Fruit fly (Drosophila melanogaster): ENCODE measurements around the gene Ilp6.

Gene Ilp6

DNA sequence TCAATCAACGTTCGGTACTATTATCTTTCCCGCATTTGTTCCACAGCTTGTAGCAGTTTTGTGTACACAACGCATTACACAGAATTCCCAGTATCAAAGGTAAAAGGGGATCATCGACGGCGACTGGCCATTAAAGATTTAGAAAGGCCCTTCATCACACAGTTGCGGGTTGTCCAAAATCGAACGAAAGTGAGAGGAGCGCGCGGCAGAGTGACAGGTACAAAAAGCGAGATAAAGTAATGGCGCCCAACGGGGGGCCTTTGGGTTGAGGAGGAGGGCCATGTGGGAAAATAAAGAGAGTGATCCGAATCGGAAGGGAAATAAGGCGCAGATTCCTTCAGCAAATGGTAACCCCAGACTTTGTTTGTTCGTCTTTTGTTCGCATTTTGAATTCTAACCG, 29.3 kb upstream of the Ilp6 start:
- TF ChIP-seq fru (GFP tag; optimal IDR thresholded peaks at IDR 0.05) (peak; percentile 15), OdsH (GFP tag; optimal IDR thresholded peaks at IDR 0.05) (no peak)

DNA sequence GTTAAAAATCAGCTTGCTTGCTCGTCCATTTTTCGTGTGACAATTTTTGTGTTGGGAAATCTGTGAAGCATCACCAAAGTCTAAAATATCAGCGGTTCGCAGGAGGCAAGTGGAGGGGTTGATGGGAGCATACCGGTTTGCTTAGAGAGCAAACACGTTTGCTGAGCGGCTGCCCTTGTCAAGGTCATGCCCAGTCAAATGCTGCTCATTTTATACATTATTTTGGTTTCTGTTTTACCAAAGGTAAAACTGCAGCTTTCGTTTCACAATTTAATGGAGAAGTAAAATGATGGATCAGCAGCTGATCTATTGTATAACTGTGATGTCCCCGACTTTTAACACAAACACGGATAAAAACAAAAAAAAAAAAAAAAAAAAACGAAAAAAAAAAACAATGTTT, 28.0 kb upstream of the Ilp6 start:
- TF ChIP-seq foxo (GFP tag; optimal IDR thresholded peaks at IDR 0.05) (no peak), dl (GFP tag; optimal IDR thresholded peaks at IDR 0.05; ENCODE audit: insufficient read depth in 1 of 2, partially characterized antibody in 2 of 2) (no peak), h (GFP tag; optimal IDR thresholded peaks at IDR 0.05) (no peak), br (GFP tag; optimal IDR thresholded peaks at IDR 0.05) (no peak), Jra (GFP tag; optimal IDR thresholded peaks at IDR 0.05) (no peak), sage (GFP tag; optimal IDR thresholded peaks at IDR 0.05) (no peak), jim (GFP tag; optimal IDR thresholded peaks at IDR 0.05) (no peak), Mio (GFP tag; optimal IDR thresholded peaks at IDR 0.05) (no peak), Hr78 (GFP tag; optimal IDR thresholded peaks at IDR 0.05) (no peak), CrebA (GFP tag; optimal IDR thresholded peaks at IDR 0.05; ENCODE audit: borderline replicate concordance) (no peak), pan (optimal IDR thresholded peaks at IDR 0.05) (no peak), CG32264 (GFP tag; optimal IDR thresholded peaks at IDR 0.05) (no peak), psq (GFP tag; optimal IDR thresholded peaks at IDR 0.05) (no peak), CG9705 (GFP tag; optimal IDR thresholded peaks at IDR 0.05) (no peak), HLH106 (tag; optimal IDR thresholded peaks at IDR 0.05) (no peak)

DNA sequence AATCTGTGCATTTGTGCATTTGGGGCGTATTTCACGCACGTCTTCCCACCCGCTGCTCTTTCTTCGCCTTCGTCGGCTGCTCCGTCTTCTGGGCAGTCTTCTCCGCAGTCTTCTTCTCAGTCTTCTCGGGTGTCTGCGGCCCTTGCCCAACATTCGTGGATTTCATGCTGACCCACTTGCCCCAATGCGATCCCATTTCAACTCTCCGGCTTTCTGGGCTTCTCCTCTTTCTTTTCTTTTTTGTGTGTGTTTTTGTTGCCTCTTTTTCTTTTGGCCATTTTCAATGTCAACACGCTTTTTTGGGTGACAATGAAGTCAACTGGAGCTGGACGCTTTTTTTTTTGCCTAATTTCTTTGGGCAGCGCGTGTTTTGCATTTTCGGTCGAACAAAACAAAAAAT, 26.5 kb upstream of the Ilp6 start:
- TF ChIP-seq psq (GFP tag; optimal IDR thresholded peaks at IDR 0.05) (peak; percentile 56), jim (GFP tag; optimal IDR thresholded peaks at IDR 0.05) (no peak), brk (GFP tag; optimal IDR thresholded peaks at IDR 0.05) (no peak)

DNA sequence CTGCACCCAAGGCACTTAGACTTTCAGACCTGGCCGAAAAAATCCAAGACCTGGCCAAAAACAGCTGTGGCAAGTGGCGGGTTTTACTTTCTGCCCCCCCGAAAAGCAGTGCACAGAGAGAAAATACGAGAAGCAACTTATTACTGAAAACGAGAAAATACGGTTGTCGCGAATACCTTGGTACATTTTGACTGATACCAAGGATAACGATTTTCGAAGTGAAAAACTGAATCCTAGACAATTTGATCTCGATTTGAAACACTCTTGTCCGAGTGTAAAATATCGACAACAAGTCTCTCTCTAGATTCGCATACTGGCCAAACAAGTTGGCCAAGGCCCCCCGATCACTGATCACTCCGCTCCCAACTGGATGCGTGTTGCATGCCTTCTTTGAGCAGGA, 25.4 kb upstream of the Ilp6 start:
- TF ChIP-seq tai (GFP tag; optimal IDR thresholded peaks at IDR 0.05) (peak; percentile 74), CG9705 (GFP tag; optimal IDR thresholded peaks at IDR 0.05) (peak; percentile 90), fru (GFP tag; optimal IDR thresholded peaks at IDR 0.05) (peak; percentile 89), OdsH (GFP tag; optimal IDR thresholded peaks at IDR 0.05) (peak; percentile 71), Dif (GFP tag; optimal IDR thresholded peaks at IDR 0.05; ENCODE audit: partially characterized antibody) (no peak), HLH106 (tag; optimal IDR thresholded peaks at IDR 0.05) (peak; percentile 85), lola (GFP tag; optimal IDR thresholded peaks at IDR 0.05) (no peak), foxo (GFP tag; optimal IDR thresholded peaks at IDR 0.05) (peak in 1 of 2 experiments; percentile 87), dsf (GFP tag; optimal IDR thresholded peaks at IDR 0.05; ENCODE audit: borderline replicate concordance) (peak; percentile 34), sage (GFP tag; optimal IDR thresholded peaks at IDR 0.05) (peak; percentile 72), ey (GFP tag; optimal IDR thresholded peaks at IDR 0.05) (peak; percentile 78), dmrt93B (GFP tag; optimal IDR thresholded peaks at IDR 0.05) (peak; percentile 88), rgr (GFP tag; optimal IDR thresholded peaks at IDR 0.05) (peak; percentile 85), woc (GFP tag; optimal IDR thresholded peaks at IDR 0.05) (peak; percentile 64), Hnf4 (GFP tag; optimal IDR thresholded peaks at IDR 0.05) (peak; percentile 73), br (GFP tag; optimal IDR thresholded peaks at IDR 0.05) (peak; percentile 84), Sp1 (GFP tag; optimal IDR thresholded peaks at IDR 0.05) (peak; percentile 81), Hr78 (GFP tag; optimal IDR thresholded peaks at IDR 0.05) (no peak), sv (GFP tag; optimal IDR thresholded peaks at IDR 0.05) (no peak), Dfd (GFP tag; optimal IDR thresholded peaks at IDR 0.05) (no peak), brk (GFP tag; optimal IDR thresholded peaks at IDR 0.05) (peak; percentile 32), Vsx2 (GFP tag; optimal IDR thresholded peaks at IDR 0.05; ENCODE audit: partially characterized antibody) (no peak), dl (GFP tag; optimal IDR thresholded peaks at IDR 0.05; ENCODE audit: insufficient read depth in 1 of 2, partially characterized antibody in 2 of 2) (no peak), psq (GFP tag; optimal IDR thresholded peaks at IDR 0.05) (peak; percentile 68), jim (GFP tag; optimal IDR thresholded peaks at IDR 0.05) (no peak), Abd-B (GFP tag; optimal IDR thresholded peaks at IDR 0.05) (no peak), Jra (GFP tag; optimal IDR thresholded peaks at IDR 0.05) (peak; percentile 58), usp (GFP tag; optimal IDR thresholded peaks at IDR 0.05) (no peak), Myc (optimal IDR thresholded peaks at IDR 0.05) (no peak), CrebA (GFP tag; optimal IDR thresholded peaks at IDR 0.05; ENCODE audit: borderline replicate concordance) (no peak), h (GFP tag; optimal IDR thresholded peaks at IDR 0.05) (peak; percentile 87), N (GFP tag; optimal IDR thresholded peaks at IDR 0.05) (no peak), CG32264 (GFP tag; optimal IDR thresholded peaks at IDR 0.05) (peak; percentile 34), Rel (GFP tag; optimal IDR thresholded peaks at IDR 0.05) (no peak), Rel (tag; optimal IDR thresholded peaks at IDR 0.05) (peak; percentile 39), pan (optimal IDR thresholded peaks at IDR 0.05) (no peak), Mio (GFP tag; optimal IDR thresholded peaks at IDR 0.05) (no peak), GATAd (GFP tag; optimal IDR thresholded peaks at IDR 0.05) (no peak), Hr83 (GFP tag; optimal IDR thresholded peaks at IDR 0.05; ENCODE audit: poor library complexity, severe bottlenecking) (no peak)

All from whole organism, wandering third instar larva.